Fruit fly (Drosophila melanogaster) whole organism, embryonic: ENCODE data around the gene Atat.

Experiments used
- CG11247 ChIP-seq: fragments of 200-800 bp; sonication (Bioruptor generic); IDR thresholded peaks from 2 replicates; pipeline ENCODE4 v1.3.6; 2022; ENCODE audit warnings: missing biosample characterization, missing genetic modification characterization
- CG11695 ChIP-seq: fragments of 200-800 bp; sonication (Bioruptor generic); IDR thresholded peaks from 3 replicates; pipeline ENCODE4 v1.3.6; 2022; ENCODE audit warnings: missing biosample characterization, missing genetic modification characterization
- CG12155 ChIP-seq: fragments of 200-800 bp; sonication (Bioruptor generic); optimal IDR thresholded peaks from 3 replicates; lab custom pipeline; 2016; ENCODE audit warnings: missing biosample characterization, missing genetic modification characterization
- CG12942 ChIP-seq: fragments of 200-800 bp; sonication (Bioruptor generic); optimal IDR thresholded peaks from 3 replicates; lab custom pipeline; 2016; ENCODE audit warnings: missing biosample characterization, missing genetic modification characterization
- CG13624 ChIP-seq: fragments of 200-800 bp; sonication (Bioruptor generic); optimal IDR thresholded peaks from 2 replicates; lab custom pipeline; 2016; ENCODE audit warnings: missing biosample characterization, missing genetic modification characterization
- CG14014 ChIP-seq: fragments of 200-800 bp; sonication (Bioruptor generic); IDR thresholded peaks from 2 replicates; pipeline ENCODE4 v1.3.6; 2022; ENCODE audit warnings: missing biosample characterization, missing genetic modification characterization
- CG14050 ChIP-seq: fragments of 200-800 bp; sonication (Bioruptor generic); IDR thresholded peaks from 3 replicates; pipeline ENCODE4 v1.3.6; 2022; ENCODE audit warnings: missing biosample characterization, missing genetic modification characterization
- CG15011 ChIP-seq: fragments of 200-800 bp; sonication (Bioruptor generic); optimal IDR thresholded peaks from 3 replicates; lab custom pipeline; 2018; ENCODE audit warnings: missing biosample characterization, mild to moderate bottlenecking, missing genetic modification characterization
- CG15269 ChIP-seq: fragments of 200-800 bp; sonication (Bioruptor generic); optimal IDR thresholded peaks from 2 replicates; lab custom pipeline; 2018; ENCODE audit warnings: missing biosample characterization, mild to moderate bottlenecking, missing genetic modification characterization, moderate library complexity
- CG18599 ChIP-seq: fragments of 200-800 bp; sonication (Bioruptor generic); optimal IDR thresholded peaks from 3 replicates; lab custom pipeline; 2017; ENCODE audit warnings: missing biosample characterization, missing genetic modification characterization, mild to moderate bottlenecking, moderate library complexity, missing genetic modification reagents
- CG2116 ChIP-seq: fragments of 200-800 bp; sonication (Bioruptor generic); optimal IDR thresholded peaks from 3 replicates; lab custom pipeline; 2018; ENCODE audit warnings: missing biosample characterization, mild to moderate bottlenecking, missing genetic modification characterization
- CG2875 ChIP-seq: fragments of 200-800 bp; sonication (Bioruptor generic); optimal IDR thresholded peaks from 2 replicates; lab custom pipeline; 2017; ENCODE audit warnings: missing biosample characterization, mild to moderate bottlenecking, missing genetic modification characterization, missing genetic modification reagents
- CG32767 ChIP-seq: fragments of 200-800 bp; sonication (Bioruptor generic); IDR thresholded peaks from 2 replicates; pipeline ENCODE4 v1.3.6; 2022; ENCODE audit warnings: missing biosample characterization, missing genetic modification characterization
- CG3726 ChIP-seq: fragments of 200-800 bp; sonication (Bioruptor generic); IDR thresholded peaks from 3 replicates; pipeline ENCODE4, ENCODE4 v1.3.6; 2022; ENCODE audit warnings: missing biosample characterization, missing genetic modification characterization
- CG4424 ChIP-seq: fragments of 200-800 bp; sonication (Bioruptor generic); optimal IDR thresholded peaks from 3 replicates; lab custom pipeline; 2016; ENCODE audit warnings: missing biosample characterization, missing genetic modification characterization
- CG4707 ChIP-seq: fragments of 200-800 bp; sonication (Bioruptor generic); optimal IDR thresholded peaks from 2 replicates; lab custom pipeline; 2018; ENCODE audit warnings: missing biosample characterization, mild to moderate bottlenecking, missing genetic modification characterization, moderate library complexity
- CG4730 ChIP-seq: fragments of 200-800 bp; sonication (Bioruptor generic); IDR thresholded peaks from 2 replicates; pipeline ENCODE4 v1.3.6; 2022; ENCODE audit warnings: missing biosample characterization, missing genetic modification characterization
- CG6272 ChIP-seq: fragments of 200-800 bp; sonication (Bioruptor generic); IDR thresholded peaks from 2 replicates; pipeline ENCODE4 v1.3.6; 2022; ENCODE audit warnings: missing biosample characterization, missing genetic modification characterization
- CG7556 ChIP-seq: fragments of 200-800 bp; sonication (Bioruptor generic); optimal IDR thresholded peaks from 2 replicates; lab custom pipeline; 2017; ENCODE audit warnings: missing biosample characterization, mild to moderate bottlenecking, missing genetic modification characterization
- CG9817 ChIP-seq: fragments of 200-800 bp; sonication (Bioruptor generic); optimal IDR thresholded peaks from 2 replicates; lab custom pipeline; 2018; ENCODE audit warnings: missing biosample characterization, mild to moderate bottlenecking, missing genetic modification characterization, moderate library complexity
- Dll ChIP-seq: fragments of 200-800 bp; sonication (Bioruptor generic); IDR thresholded peaks from 4 replicates; pipeline ENCODE4 v1.3.6; 2022; ENCODE audit warnings: missing biosample characterization, missing genetic modification characterization; ENCODE audit not compliant: partially characterized antibody
- Dp ChIP-seq: fragments of 200-800 bp; sonication (Bioruptor generic); optimal IDR thresholded peaks from 2 replicates; lab custom pipeline; 2018; ENCODE audit warnings: missing biosample characterization, mild to moderate bottlenecking, missing genetic modification characterization, moderate library complexity
- Dref ChIP-seq: fragments of 200-800 bp; sonication (Bioruptor generic); IDR thresholded peaks from 2 replicates; pipeline ENCODE4 v1.3.6; 2022; ENCODE audit warnings: missing biosample characterization, missing genetic modification characterization
- E2f1 ChIP-seq: fragments of 200-800 bp; sonication (Bioruptor generic); IDR thresholded peaks from 2 replicates; pipeline ENCODE4 v1.3.6; 2022; ENCODE audit warnings: missing biosample characterization, missing genetic modification characterization
- Fer2 ChIP-seq: fragments of 200-800 bp; sonication (Bioruptor generic); optimal IDR thresholded peaks from 2 replicates; lab custom pipeline; 2018; ENCODE audit warnings: missing biosample characterization, mild to moderate bottlenecking, missing genetic modification characterization, moderate library complexity
- Fer3 ChIP-seq: fragments of 200-800 bp; sonication (Bioruptor generic); optimal IDR thresholded peaks from 2 replicates; lab custom pipeline; 2018; ENCODE audit warnings: missing biosample characterization, mild to moderate bottlenecking, missing genetic modification characterization, moderate library complexity
- H15 ChIP-seq: fragments of 200-800 bp; sonication (Bioruptor generic); IDR thresholded peaks from 3 replicates; pipeline ENCODE4 v1.3.6; 2022; ENCODE audit warnings: missing biosample characterization, missing genetic modification characterization
- Hey ChIP-seq: fragments of 200-800 bp; sonication (Bioruptor generic); optimal IDR thresholded peaks from 3 replicates; lab custom pipeline; 2018; ENCODE audit warnings: missing biosample characterization, mild to moderate bottlenecking, missing genetic modification characterization
- Hmx ChIP-seq: fragments of 200-800 bp; sonication (Bioruptor generic); optimal IDR thresholded peaks from 2 replicates; lab custom pipeline; 2016; ENCODE audit warnings: missing biosample characterization, missing genetic modification characterization
- Hr3 ChIP-seq: fragments of 200-800 bp; sonication (Bioruptor generic); optimal IDR thresholded peaks from 3 replicates; lab custom pipeline; 2016; ENCODE audit warnings: missing biosample characterization, missing genetic modification characterization
- Hr51 ChIP-seq, 2 experiments: fragments of 200-800 bp; sonication (Bioruptor generic); optimal IDR thresholded peaks; 2 replicates in 1 of 2; 3 replicates in 1 of 2; lab custom pipeline; 2016 to 2018; ENCODE audit warnings: missing biosample characterization in 2 of 2, missing genetic modification characterization in 2 of 2, mild to moderate bottlenecking in 1 of 2, moderate library complexity in 1 of 2
- Hsf ChIP-seq: fragments of 200-800 bp; sonication (Bioruptor generic); optimal IDR thresholded peaks from 3 replicates; lab custom pipeline; 2016; ENCODE audit warnings: missing biosample characterization, missing genetic modification characterization
- Stat92E ChIP-seq, 3 experiments: fragments of >200 bp in 2 of 3; fragments of 200-800 bp in 1 of 3; sonication (Bioruptor generic) in 1 of 3; optimal IDR thresholded peaks; 2 replicates each; lab custom pipeline; 2017 to 2019; ENCODE audit warnings: missing biosample characterization in 3 of 3, missing genetic modification characterization in 3 of 3, mild to moderate bottlenecking in 1 of 3, moderate library complexity in 1 of 3
- Taf1 ChIP-seq: fragments of 200-800 bp; sonication (Bioruptor generic); IDR thresholded peaks from 2 replicates; pipeline ENCODE4 v1.3.6; 2022; ENCODE audit warnings: missing biosample characterization, missing genetic modification characterization
- az2 ChIP-seq: fragments of 200-800 bp; sonication (Bioruptor generic); optimal IDR thresholded peaks from 3 replicates; lab custom pipeline; 2016; ENCODE audit warnings: missing biosample characterization, missing genetic modification characterization
- bowl ChIP-seq: fragments of 200-800 bp; sonication (Bioruptor generic); IDR thresholded peaks from 2 replicates; pipeline ENCODE4 v1.3.6; 2022; ENCODE audit warnings: missing biosample characterization, missing genetic modification characterization
- dan ChIP-seq: fragments of 200-800 bp; sonication (Bioruptor generic); IDR thresholded peaks from 2 replicates; pipeline ENCODE4 v1.3.6; 2022; ENCODE audit warnings: missing biosample characterization, missing genetic modification characterization
- dimm ChIP-seq: fragments of 200-800 bp; sonication (Bioruptor generic); IDR thresholded peaks from 2 replicates; pipeline ENCODE4 v1.3.6; 2022; ENCODE audit warnings: missing biosample characterization, missing genetic modification characterization
- exex ChIP-seq: fragments of 200-800 bp; sonication (Bioruptor generic); optimal IDR thresholded peaks from 4 replicates; lab custom pipeline; 2018; ENCODE audit warnings: missing biosample characterization, mild to moderate bottlenecking, missing genetic modification characterization, moderate library complexity
- eyg ChIP-seq: fragments of 200-800 bp; sonication (Bioruptor generic); optimal IDR thresholded peaks from 3 replicates; lab custom pipeline; 2016; ENCODE audit warnings: missing biosample characterization, missing genetic modification characterization
- gce ChIP-seq: fragments of 200-800 bp; sonication (Bioruptor generic); IDR thresholded peaks from 3 replicates; pipeline ENCODE4 v1.3.6; 2022; ENCODE audit warnings: missing biosample characterization, missing genetic modification characterization
- grau ChIP-seq: fragments of 200-800 bp; optimal IDR thresholded peaks from 3 replicates; lab custom pipeline; 2019; ENCODE audit warnings: missing biosample characterization, mild to moderate bottlenecking, missing genetic modification characterization, moderate library complexity
- gro ChIP-seq: fragments of 200-800 bp; sonication (Bioruptor generic); optimal IDR thresholded peaks from 2 replicates; lab custom pipeline; 2016; ENCODE audit warnings: missing biosample characterization, missing genetic modification characterization
- gsb-n ChIP-seq: fragments of 200-800 bp; sonication (Bioruptor generic); optimal IDR thresholded peaks from 3 replicates; lab custom pipeline; 2018; ENCODE audit warnings: missing biosample characterization, mild to moderate bottlenecking, missing genetic modification characterization
- nmo ChIP-seq: fragments of 200-800 bp; sonication (Bioruptor generic); optimal IDR thresholded peaks from 2 replicates; lab custom pipeline; 2018; ENCODE audit warnings: missing biosample characterization, mild to moderate bottlenecking, missing genetic modification characterization, moderate library complexity
- peb ChIP-seq: fragments of 200-800 bp; sonication (Bioruptor generic); IDR thresholded peaks from 2 replicates; pipeline ENCODE4 v1.3.6; 2022; ENCODE audit warnings: missing biosample characterization, missing genetic modification characterization
- psq ChIP-seq: fragments of 200-800 bp; sonication (Bioruptor generic); optimal IDR thresholded peaks from 2 replicates; lab custom pipeline; 2017; ENCODE audit warnings: missing biosample characterization, missing genetic modification characterization
- seq ChIP-seq: fragments of 200-800 bp; sonication (Bioruptor generic); IDR thresholded peaks from 2 replicates; pipeline ENCODE4 v1.3.6; 2022; ENCODE audit warnings: missing biosample characterization, missing genetic modification characterization
- stc ChIP-seq: fragments of 200-800 bp; sonication (Bioruptor generic); IDR thresholded peaks from 2 replicates; pipeline ENCODE4 v1.3.6; 2022; ENCODE audit warnings: missing biosample characterization, missing genetic modification characterization
- tgo ChIP-seq: fragments of 200-800 bp; sonication (Bioruptor generic); IDR thresholded peaks from 3 replicates; pipeline ENCODE4 v1.3.6; 2022; ENCODE audit warnings: missing biosample characterization, missing genetic modification characterization
- ttk ChIP-seq: fragments of 200-800 bp; sonication (Bioruptor generic); IDR thresholded peaks from 2 replicates; pipeline ENCODE4 v2.1.2; 2022; ENCODE audit warnings: missing biosample characterization, missing genetic modification characterization
- unc-4 ChIP-seq: fragments of 200-800 bp; sonication (Bioruptor generic); IDR thresholded peaks from 2 replicates; pipeline ENCODE4 v1.3.6; 2022; ENCODE audit warnings: missing biosample characterization, missing genetic modification characterization; ENCODE audit not compliant: partially characterized antibody

Gene Atat

DNA sequence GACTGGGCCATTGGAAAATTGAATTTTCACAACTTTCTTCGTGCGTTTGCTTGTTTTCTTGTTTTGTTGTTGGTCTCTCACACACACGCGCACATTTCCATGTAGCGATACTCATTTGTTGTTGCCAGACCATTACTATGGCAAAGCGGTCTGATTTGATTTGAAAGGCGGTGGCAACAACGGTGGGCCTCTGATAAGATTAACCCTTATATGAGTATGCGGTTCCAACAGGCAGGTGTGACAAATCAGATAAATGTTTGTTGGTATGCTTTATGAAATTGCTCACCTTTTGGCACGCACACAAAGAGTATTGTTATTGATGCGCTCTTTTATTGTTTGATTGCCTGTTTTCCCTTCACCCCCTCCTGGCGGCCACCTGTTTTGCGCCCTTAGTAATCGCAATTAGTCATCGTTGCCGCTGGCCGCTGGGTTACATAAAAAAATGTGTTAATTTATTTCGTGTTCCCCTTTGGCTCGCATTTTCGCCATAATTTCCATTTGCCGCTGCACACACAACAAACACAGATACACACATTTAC is 20.8 kb upstream of the Atat start (continued):
- no peak for TF ChIP-seq peb (GFP tag; lab: Robert Waterston, UW)
- TF ChIP-seq gsb-n (tag; lab: Kevin White, UChicago), result peak; percentile 78
- peak; percentile 90 for TF ChIP-seq exex (tag; lab: Kevin White, UChicago)
- no peak for TF ChIP-seq CG14014 (GFP tag; lab: Robert Waterston, UW)
- no peak for TF ChIP-seq CG12155 (GFP tag; lab: Kevin White, UChicago)
- TF ChIP-seq CG3726, result no peak
- TF ChIP-seq eyg (GFP tag; lab: Kevin White, UChicago), result no peak
- no peak for TF ChIP-seq CG4424 (GFP tag; lab: Kevin White, UChicago)
- no peak for TF ChIP-seq Taf1 (GFP tag; lab: Robert Waterston, UW)
- no peak for TF ChIP-seq Dref (GFP tag; lab: Robert Waterston, UW)
- no peak for TF ChIP-seq grau
- no peak; the same call in 1 of the 2 replicates for TF ChIP-seq seq (GFP tag; lab: Robert Waterston, UW)
- TF ChIP-seq Fer3, result peak; percentile 12
- TF ChIP-seq Hmx, result no peak
- TF ChIP-seq CG2116, result no peak
- TF ChIP-seq gce (GFP tag; lab: Robert Waterston, UW), result no peak
- TF ChIP-seq CG14050 (GFP tag; lab: Robert Waterston, UW), result no peak
- TF ChIP-seq dan (GFP tag; lab: Robert Waterston, UW), result no peak
- no peak for TF ChIP-seq bowl (GFP tag; lab: Robert Waterston, UW)
- no peak for TF ChIP-seq az2 (GFP tag; lab: Kevin White, UChicago)
- peak; percentile 50 for TF ChIP-seq CG18599 (GFP tag; lab: Kevin White, UChicago)
- TF ChIP-seq CG12942 (GFP tag; lab: Kevin White, UChicago), result no peak
- no peak; the same call in 1 of the 2 replicates for TF ChIP-seq unc-4
- no peak for TF ChIP-seq dimm (GFP tag; lab: Robert Waterston, UW)
- no peak for TF ChIP-seq CG7556 (GFP tag; lab: Kevin White, UChicago)
- no peak for TF ChIP-seq CG13624
- TF ChIP-seq psq (GFP tag; lab: Kevin White, UChicago), result no peak
- no peak for TF ChIP-seq CG15011 (GFP tag; lab: Kevin White, UChicago)
- no peak for TF ChIP-seq stc (GFP tag; lab: Robert Waterston, UW)
- no peak for TF ChIP-seq CG4730 (GFP tag; lab: Robert Waterston, UW)
- TF ChIP-seq Dp (GFP tag; lab: Kevin White, UChicago), result no peak
- TF ChIP-seq Dll, result no peak
- no peak for TF ChIP-seq E2f1 (GFP tag; lab: Robert Waterston, UW)
- TF ChIP-seq nmo (GFP tag; lab: Kevin White, UChicago), result no peak
- no peak for TF ChIP-seq ttk (GFP tag; lab: Robert Waterston, UW)
- TF ChIP-seq Hsf (GFP tag; lab: Kevin White, UChicago), result no peak
- TF ChIP-seq CG4707 (GFP tag; lab: Kevin White, UChicago), result no peak
- TF ChIP-seq CG11247 (GFP tag; lab: Robert Waterston, UW), result no peak
- TF ChIP-seq Hr51 (GFP tag; optimal IDR thresholded peaks at IDR 0.05; lab: Kevin White, UChicago), result no peak
- TF ChIP-seq Fer2 (tag; lab: Kevin White, UChicago), result no peak
- TF ChIP-seq CG2875, result no peak
- TF ChIP-seq CG32767 (GFP tag; lab: Robert Waterston, UW), result 0 out of 2 replicates have a peak, but pooled peaks have one; percentile 7
- TF ChIP-seq Stat92E (GFP tag; optimal IDR thresholded peaks at IDR 0.05; lab: Kevin White, UChicago), result no peak
- no peak for TF ChIP-seq H15
- TF ChIP-seq Hr3 (GFP tag; lab: Kevin White, UChicago), result no peak
- no peak for TF ChIP-seq CG6272 (GFP tag; lab: Robert Waterston, UW)
- peak; percentile 45 for TF ChIP-seq gro
- no peak for TF ChIP-seq CG11695 (GFP tag; lab: Robert Waterston, UW)
- TF ChIP-seq tgo (GFP tag; lab: Robert Waterston, UW), result no peak
- TF ChIP-seq CG15269 (tag; lab: Kevin White, UChicago), result peak; percentile 14
- no peak for TF ChIP-seq CG9817
- TF ChIP-seq Hey, result no peak
